Fruit fly (Drosophila melanogaster) whole organism, embryonic: Measurements from ENCODE around the gene CG42852.
A peak's percentile ranks its signal among the peaks of the same experiment; 100 is the strongest.

Experiments
- ATbp ChIP-seq: fragments of 200-800 bp; sonication (Bioruptor generic); optimal IDR thresholded peaks from 2 replicates; lab custom pipeline; 2017; ENCODE audit warnings: missing biosample characterization, mild to moderate bottlenecking, missing genetic modification characterization, missing genetic modification reagents
- Asciz ChIP-seq: fragments of 200-800 bp; sonication (Bioruptor generic); optimal IDR thresholded peaks from 2 replicates; lab custom pipeline; 2017; ENCODE audit warnings: missing biosample characterization, mild to moderate bottlenecking, missing genetic modification characterization, missing genetic modification reagents
- Atf3 ChIP-seq: fragments of 200-800 bp; sonication (Bioruptor generic); optimal IDR thresholded peaks from 3 replicates; lab custom pipeline; 2016; ENCODE audit warnings: missing biosample characterization, missing genetic modification characterization
- CG10267 ChIP-seq: fragments of 200-800 bp; sonication (Bioruptor generic); optimal IDR thresholded peaks from 2 replicates; lab custom pipeline; 2018; ENCODE audit warnings: missing biosample characterization, mild to moderate bottlenecking, missing genetic modification characterization, moderate library complexity
- CG10543 ChIP-seq: fragments of 200-800 bp; sonication (Bioruptor generic); optimal IDR thresholded peaks from 3 replicates; lab custom pipeline; 2017; ENCODE audit warnings: missing biosample characterization, mild to moderate bottlenecking, missing genetic modification characterization, moderate library complexity
- CG11398 ChIP-seq: fragments of 200-800 bp; sonication (Bioruptor generic); optimal IDR thresholded peaks from 2 replicates; lab custom pipeline; 2016; ENCODE audit warnings: missing biosample characterization, missing genetic modification characterization
- CG11696 ChIP-seq: fragments of 200-800 bp; sonication (Bioruptor generic); IDR thresholded peaks from 2 replicates; pipeline ENCODE4 v1.3.6; 2022; ENCODE audit warnings: missing biosample characterization, missing genetic modification characterization
- CG13894 ChIP-seq: fragments of 200-800 bp; sonication (Bioruptor generic); optimal IDR thresholded peaks from 3 replicates; lab custom pipeline; 2018; ENCODE audit warnings: missing biosample characterization, mild to moderate bottlenecking, missing genetic modification characterization, moderate library complexity
- CG17328 ChIP-seq: fragments of 200-800 bp; sonication (Bioruptor generic); IDR thresholded peaks from 2 replicates; pipeline ENCODE4 v1.3.6; 2022; ENCODE audit warnings: missing biosample characterization, missing genetic modification characterization
- CG17359 ChIP-seq: fragments of 200-800 bp; sonication (Bioruptor generic); optimal IDR thresholded peaks from 3 replicates; lab custom pipeline; 2018; ENCODE audit warnings: missing biosample characterization, mild to moderate bottlenecking, missing genetic modification characterization, moderate library complexity
- CG17361 ChIP-seq: fragments of 200-800 bp; sonication (Bioruptor generic); IDR thresholded peaks from 3 replicates; pipeline ENCODE4 v1.3.6; 2022; ENCODE audit warnings: missing biosample characterization, missing genetic modification characterization
- CG2889 ChIP-seq: fragments of 200-800 bp; sonication (Bioruptor generic); IDR thresholded peaks from 3 replicates; pipeline ENCODE4 v1.3.6; 2022; ENCODE audit warnings: missing biosample characterization, missing genetic modification characterization
- CG30020 ChIP-seq: fragments of 200-800 bp; optimal IDR thresholded peaks from 2 replicates; lab custom pipeline; 2019; ENCODE audit warnings: missing biosample characterization, mild to moderate bottlenecking, missing genetic modification characterization, moderate library complexity
- CG3163 ChIP-seq: fragments of 200-800 bp; sonication (Bioruptor generic); optimal IDR thresholded peaks from 3 replicates; lab custom pipeline; 2016; ENCODE audit warnings: missing biosample characterization, missing genetic modification characterization
- CG3407 ChIP-seq: fragments of 200-800 bp; sonication (Bioruptor generic); optimal IDR thresholded peaks from 2 replicates; lab custom pipeline; 2018; ENCODE audit warnings: missing biosample characterization, mild to moderate bottlenecking, missing genetic modification characterization
- CG43689 ChIP-seq: fragments of 200-800 bp; sonication (Bioruptor generic); IDR thresholded peaks from 2 replicates; pipeline ENCODE4 v1.3.6; 2022; ENCODE audit warnings: missing biosample characterization, missing genetic modification characterization
- CG5180 ChIP-seq: fragments of 200-800 bp; sonication (Bioruptor generic); optimal IDR thresholded peaks from 3 replicates; lab custom pipeline; 2017; ENCODE audit warnings: missing biosample characterization, missing genetic modification characterization, mild to moderate bottlenecking, moderate library complexity, missing genetic modification reagents
- CG6175 ChIP-seq: fragments of 200-800 bp; sonication (Bioruptor generic); IDR thresholded peaks from 3 replicates; pipeline ENCODE4 v1.3.6; 2022; ENCODE audit warnings: missing biosample characterization, missing genetic modification characterization
- CG6272 ChIP-seq: fragments of 200-800 bp; sonication (Bioruptor generic); IDR thresholded peaks from 2 replicates; pipeline ENCODE4 v1.3.6; 2022; ENCODE audit warnings: missing biosample characterization, missing genetic modification characterization
- CG6813 ChIP-seq: fragments of 200-800 bp; sonication (Bioruptor generic); optimal IDR thresholded peaks from 2 replicates; lab custom pipeline; 2017; ENCODE audit warnings: missing biosample characterization, missing genetic modification characterization, mild to moderate bottlenecking, moderate library complexity, missing genetic modification reagents
- CG7271 ChIP-seq: fragments of 200-800 bp; sonication (Bioruptor generic); optimal IDR thresholded peaks from 2 replicates; lab custom pipeline; 2018; ENCODE audit warnings: missing biosample characterization, mild to moderate bottlenecking, missing genetic modification characterization, moderate library complexity
- Drgx ChIP-seq: fragments of 200-800 bp; sonication (Bioruptor generic); IDR thresholded peaks from 2 replicates; pipeline ENCODE4 v1.3.6; 2022; ENCODE audit warnings: missing biosample characterization, missing genetic modification characterization
- Elba2 ChIP-seq: fragments of 200-800 bp; sonication (Bioruptor generic); optimal IDR thresholded peaks from 3 replicates; lab custom pipeline; 2016; ENCODE audit warnings: missing biosample characterization, missing genetic modification characterization
- Fer1 ChIP-seq: fragments of 200-800 bp; sonication (Bioruptor generic); optimal IDR thresholded peaks from 2 replicates; lab custom pipeline; 2017; ENCODE audit warnings: missing biosample characterization, mild to moderate bottlenecking, missing genetic modification characterization
- Hr3 ChIP-seq: fragments of 200-800 bp; sonication (Bioruptor generic); optimal IDR thresholded peaks from 3 replicates; lab custom pipeline; 2016; ENCODE audit warnings: missing biosample characterization, missing genetic modification characterization
- Mes4 ChIP-seq: fragments of 200-800 bp; sonication (Bioruptor generic); optimal IDR thresholded peaks from 2 replicates; lab custom pipeline; 2016; ENCODE audit warnings: missing biosample characterization, missing genetic modification characterization
- NFAT ChIP-seq: fragments of 200-800 bp; sonication (Bioruptor generic); IDR thresholded peaks from 2 replicates; pipeline ENCODE4 v1.3.6; 2022; ENCODE audit warnings: missing biosample characterization, missing genetic modification characterization
- Nf-YC ChIP-seq: fragments of 200-800 bp; optimal IDR thresholded peaks from 3 replicates; lab custom pipeline; 2019; ENCODE audit warnings: missing biosample characterization, mild to moderate bottlenecking, missing genetic modification characterization, moderate library complexity
- PHDP ChIP-seq: fragments of 200-800 bp; sonication (Bioruptor generic); optimal IDR thresholded peaks from 3 replicates; lab custom pipeline; 2018; ENCODE audit warnings: missing biosample characterization, mild to moderate bottlenecking, missing genetic modification characterization, moderate library complexity
- Sox100B ChIP-seq: fragments of 200-800 bp; sonication (Bioruptor generic); optimal IDR thresholded peaks from 3 replicates; lab custom pipeline; 2018; ENCODE audit warnings: missing biosample characterization, mild to moderate bottlenecking, missing genetic modification characterization
- Ssrp ChIP-seq: fragments of 200-800 bp; sonication (Bioruptor generic); optimal IDR thresholded peaks from 2 replicates; lab custom pipeline; 2018; ENCODE audit warnings: missing biosample characterization, mild to moderate bottlenecking, missing genetic modification characterization, moderate library complexity
- ase ChIP-seq: fragments of 200-800 bp; sonication (Bioruptor generic); IDR thresholded peaks from 3 replicates; pipeline ENCODE4 v1.3.6; 2022; ENCODE audit warnings: missing biosample characterization, missing genetic modification characterization
- bab2 ChIP-seq: fragments of 200-800 bp; sonication (Bioruptor generic); optimal IDR thresholded peaks from 2 replicates; lab custom pipeline; 2016; ENCODE audit warnings: missing biosample characterization, missing genetic modification characterization
- cato ChIP-seq: fragments of 200-800 bp; sonication (Bioruptor generic); optimal IDR thresholded peaks from 2 replicates; lab custom pipeline; 2016; ENCODE audit warnings: missing biosample characterization, missing genetic modification characterization, borderline replicate concordance
- crc ChIP-seq: fragments of 200-800 bp; sonication (Bioruptor generic); optimal IDR thresholded peaks from 2 replicates; lab custom pipeline; 2016; ENCODE audit warnings: missing biosample characterization, missing genetic modification characterization
- exex ChIP-seq: fragments of 200-800 bp; sonication (Bioruptor generic); optimal IDR thresholded peaks from 4 replicates; lab custom pipeline; 2018; ENCODE audit warnings: missing biosample characterization, mild to moderate bottlenecking, missing genetic modification characterization, moderate library complexity
- fu2 ChIP-seq: fragments of 200-800 bp; sonication (Bioruptor generic); optimal IDR thresholded peaks from 2 replicates; lab custom pipeline; 2016; ENCODE audit warnings: missing biosample characterization, missing genetic modification characterization
- lab ChIP-seq: fragments of 200-800 bp; sonication (Bioruptor generic); optimal IDR thresholded peaks from 3 replicates; lab custom pipeline; 2017; ENCODE audit warnings: missing biosample characterization, missing genetic modification characterization, mild to moderate bottlenecking, moderate library complexity, missing genetic modification reagents
- mld ChIP-seq: fragments of 200-800 bp; sonication (Bioruptor generic); IDR thresholded peaks from 3 replicates; pipeline ENCODE4 v1.3.6; 2022; ENCODE audit warnings: missing biosample characterization, missing genetic modification characterization; ENCODE audit not compliant: partially characterized antibody
- nau ChIP-seq: fragments of 200-800 bp; sonication (Bioruptor generic); optimal IDR thresholded peaks from 3 replicates; lab custom pipeline; 2017; ENCODE audit warnings: missing biosample characterization, mild to moderate bottlenecking, missing genetic modification characterization, missing genetic modification reagents
- org-1 ChIP-seq: fragments of 200-800 bp; sonication (Bioruptor generic); optimal IDR thresholded peaks from 2 replicates; lab custom pipeline; 2017; ENCODE audit warnings: missing biosample characterization, missing genetic modification characterization
- phol ChIP-seq: fragments of 200-800 bp; sonication (Bioruptor generic); optimal IDR thresholded peaks from 3 replicates; lab custom pipeline; 2018; ENCODE audit warnings: missing biosample characterization, mild to moderate bottlenecking, missing genetic modification characterization, moderate library complexity
- repo ChIP-seq: fragments of 200-800 bp; sonication (Bioruptor generic); optimal IDR thresholded peaks from 2 replicates; lab custom pipeline; 2016; ENCODE audit warnings: missing biosample characterization, missing genetic modification characterization
- rib ChIP-seq: fragments of 200-800 bp; sonication (Bioruptor generic); IDR thresholded peaks from 2 replicates; pipeline ENCODE4 v1.3.6; 2022; ENCODE audit warnings: missing biosample characterization, missing genetic modification characterization
- sens-2 ChIP-seq: fragments of 200-800 bp; sonication (Bioruptor generic); IDR thresholded peaks from 2 replicates; pipeline ENCODE4 v1.3.6; 2022; ENCODE audit warnings: missing biosample characterization, missing genetic modification characterization
- sim ChIP-seq: fragments of 200-800 bp; sonication (Bioruptor generic); IDR thresholded peaks from 2 replicates; pipeline ENCODE4 v1.3.6; 2022; ENCODE audit warnings: missing biosample characterization, missing genetic modification characterization
- so ChIP-seq: fragments of 200-800 bp; sonication (Bioruptor generic); IDR thresholded peaks from 3 replicates; pipeline ENCODE4 v1.3.6; 2022; ENCODE audit warnings: missing biosample characterization, missing genetic modification characterization
- tap ChIP-seq: fragments of 200-800 bp; optimal IDR thresholded peaks from 3 replicates; lab custom pipeline; 2019; ENCODE audit warnings: missing biosample characterization, mild to moderate bottlenecking, missing genetic modification characterization, moderate library complexity
- twi ChIP-seq: fragments of 200-800 bp; optimal IDR thresholded peaks from 2 replicates; lab custom pipeline; 2019; ENCODE audit warnings: missing biosample characterization, mild to moderate bottlenecking, missing genetic modification characterization, moderate library complexity
- vnd ChIP-seq: fragments of 200-800 bp; sonication (Bioruptor generic); IDR thresholded peaks from 3 replicates; pipeline ENCODE4 v1.3.6; 2022; ENCODE audit warnings: missing biosample characterization, missing genetic modification characterization; ENCODE audit not compliant: partially characterized antibody

CG42852 gene

DNA sequence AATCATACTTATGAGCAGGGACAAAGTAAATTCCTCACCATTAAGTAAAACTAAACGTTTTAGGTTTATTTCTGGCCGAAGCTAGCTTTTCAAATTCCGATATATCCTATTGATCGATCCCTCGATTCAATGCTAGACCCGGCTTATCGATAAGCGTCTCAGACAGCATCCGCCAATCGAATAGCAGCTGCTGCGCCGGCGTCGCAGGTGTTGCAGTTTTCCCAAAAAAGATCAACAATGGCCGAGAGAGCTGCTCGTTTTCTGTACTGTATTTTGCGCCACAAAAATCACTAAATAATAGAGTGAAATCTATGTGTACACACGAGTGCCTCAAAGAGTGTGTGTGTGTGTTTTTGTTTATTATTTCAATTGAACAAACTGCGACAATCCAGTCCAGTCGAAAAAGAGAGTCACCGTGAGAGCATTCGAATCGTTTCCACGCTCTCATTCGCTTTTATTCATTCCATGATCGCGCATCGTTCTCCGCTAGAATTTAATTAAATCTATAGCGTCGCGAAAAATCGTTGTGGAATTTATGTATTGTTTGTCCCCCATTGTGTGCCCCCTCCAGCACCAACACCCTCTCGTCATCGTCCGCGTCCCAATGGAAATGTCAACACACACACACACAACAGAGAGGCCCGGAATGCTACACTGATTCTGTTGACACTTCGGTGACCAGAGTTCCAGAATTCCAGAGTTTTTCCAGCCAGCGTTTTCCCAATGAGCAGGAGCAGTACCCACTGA, 41.7 kb upstream of the CG42852 start (continued):
- TF ChIP-seq sim (no peak), CG30020 (tag; lab: Kevin White, UChicago) (no peak), Drgx (GFP tag; lab: Robert Waterston, UW) (no peak), CG17361 (GFP tag; lab: Robert Waterston, UW) (no peak), CG3407 (GFP tag; lab: Kevin White, UChicago) (no peak), CG10267 (no peak), Sox100B (GFP tag; lab: Kevin White, UChicago) (no peak), CG6175 (no peak), CG11398 (no peak), twi (peak; percentile 11), Ssrp (tag; lab: Kevin White, UChicago) (no peak), Atf3 (no peak), cato (GFP tag; lab: Kevin White, UChicago) (no peak), ase (GFP tag; lab: Robert Waterston, UW) (no peak), nau (no peak), repo (GFP tag; lab: Kevin White, UChicago) (no peak), tap (tag; lab: Kevin White, UChicago) (no peak), Hr3 (GFP tag; lab: Kevin White, UChicago) (no peak), Nf-YC (tag; lab: Kevin White, UChicago) (peak; percentile 58), bab2 (GFP tag; lab: Kevin White, UChicago) (no peak), Fer1 (GFP tag; lab: Kevin White, UChicago) (no peak), Asciz (GFP tag; lab: Kevin White, UChicago) (no peak), exex (tag; lab: Kevin White, UChicago) (no peak), CG2889 (GFP tag; lab: Robert Waterston, UW) (no peak), CG6272 (GFP tag; lab: Robert Waterston, UW) (no peak), Elba2 (no peak), lab (GFP tag; lab: Kevin White, UChicago) (no peak), CG43689 (GFP tag; lab: Robert Waterston, UW) (no peak), CG3163 (no peak), sens-2 (GFP tag; lab: Robert Waterston, UW) (no peak), CG13894 (tag; lab: Kevin White, UChicago) (no peak), so (GFP tag; lab: Robert Waterston, UW) (0 out of 3 replicates have a peak, but pooled peaks have one; percentile 9), NFAT (GFP tag; lab: Robert Waterston, UW) (no peak), vnd (GFP tag; lab: Robert Waterston, UW) (peak; percentile 64), CG17359 (tag; lab: Kevin White, UChicago) (no peak), fu2 (GFP tag; lab: Kevin White, UChicago) (no peak), mld (GFP tag; lab: Robert Waterston, UW) (no peak), CG17328 (GFP tag; lab: Robert Waterston, UW) (no peak), CG10543 (GFP tag; lab: Kevin White, UChicago) (peak; percentile 66), PHDP (tag; lab: Kevin White, UChicago) (no peak), CG7271 (tag; lab: Kevin White, UChicago) (no peak), CG6813 (GFP tag; lab: Kevin White, UChicago) (no peak), phol (peak; percentile 7), rib (GFP tag; lab: Robert Waterston, UW) (no peak), crc (no peak), CG5180 (GFP tag; lab: Kevin White, UChicago) (no peak), ATbp (GFP tag; lab: Kevin White, UChicago) (no peak), org-1 (GFP tag; lab: Kevin White, UChicago) (no peak), CG11696 (GFP tag; lab: Robert Waterston, UW) (0 out of 2 replicates have a peak, but pooled peaks have one; percentile 49), Mes4 (no peak)
